Worm (Caenorhabditis elegans): ENCODE data around the gene lgc-4.

Gene lgc-4

DNA sequence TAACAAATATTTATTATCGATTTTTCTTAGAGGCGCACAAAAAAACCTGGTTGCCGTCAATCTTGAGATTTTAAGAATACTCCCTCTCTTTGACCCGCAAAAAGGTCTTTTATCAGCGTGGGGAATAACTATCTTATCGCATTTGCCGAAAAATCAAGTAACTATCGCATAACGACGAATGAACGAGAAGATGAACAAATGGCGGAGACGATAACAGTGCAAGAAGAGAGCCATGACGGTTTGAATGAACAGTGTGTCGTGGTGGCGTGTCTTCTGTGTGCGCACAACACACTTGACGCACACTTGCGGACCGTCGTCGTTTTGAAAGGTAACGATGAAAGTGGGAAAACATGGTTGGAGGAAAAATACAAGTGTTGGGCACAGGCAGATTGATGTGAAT is 29.9 kb upstream of the lgc-4 start:
- TF ChIP-seq sma-9 (GFP tag; optimal IDR thresholded peaks at IDR 0.05) (peak; percentile 62), sma-9 (tag; optimal IDR thresholded peaks at IDR 0.05) (no peak), nhr-25 (tag; optimal IDR thresholded peaks at IDR 0.05) (no peak), crh-2 (tag; optimal IDR thresholded peaks at IDR 0.05) (peak; percentile 46), nhr-6 (tag; optimal IDR thresholded peaks at IDR 0.05) (no peak), sma-3 (GFP tag; optimal IDR thresholded peaks at IDR 0.05) (no peak), nhr-21 (tag; optimal IDR thresholded peaks at IDR 0.05) (no peak), nhr-10 (tag; optimal IDR thresholded peaks at IDR 0.05) (no peak), alr-1 (tag; optimal IDR thresholded peaks at IDR 0.05) (no peak), F13H6.1 (tag; optimal IDR thresholded peaks at IDR 0.05) (no peak), unc-62 (GFP tag; optimal IDR thresholded peaks at IDR 0.05) (no peak), lsy-2 (tag; optimal IDR thresholded peaks at IDR 0.05) (no peak), elt-3 (tag; optimal IDR thresholded peaks at IDR 0.05) (no peak), mab-5 (tag; optimal IDR thresholded peaks at IDR 0.05) (no peak), mbf-1 (tag; optimal IDR thresholded peaks at IDR 0.05) (no peak), mdl-1 (tag; optimal IDR thresholded peaks at IDR 0.05) (no peak), fos-1 (tag; optimal IDR thresholded peaks at IDR 0.05) (peak; percentile 89), nhr-12 (tag; optimal IDR thresholded peaks at IDR 0.05) (no peak), gmeb-1 (tag; optimal IDR thresholded peaks at IDR 0.05) (no peak), aly-2 (tag; optimal IDR thresholded peaks at IDR 0.05) (no peak), egl-27 (tag; optimal IDR thresholded peaks at IDR 0.05) (no peak), Y55F3AM.14 (GFP tag; optimal IDR thresholded peaks at IDR 0.05) (no peak)

DNA sequence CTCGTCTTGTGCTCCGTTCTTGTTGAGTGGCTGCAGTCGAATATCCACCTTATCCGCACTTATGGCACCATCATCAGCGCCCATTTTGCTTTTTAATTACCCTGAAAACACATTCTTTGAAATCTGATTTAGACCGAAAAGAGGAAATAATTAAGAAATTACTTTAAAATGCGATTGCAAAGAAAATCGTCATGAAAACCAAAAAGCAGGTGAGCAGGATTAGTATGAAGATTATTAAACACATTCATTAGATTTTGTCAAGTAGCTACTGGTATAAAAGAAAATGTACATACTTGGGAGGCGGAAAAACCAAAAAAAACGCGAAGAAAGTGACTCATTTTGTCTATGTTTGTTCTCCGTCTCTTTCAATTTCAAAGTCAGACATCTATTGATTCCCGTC is 28.7 kb upstream of the lgc-4 start, which contains the start of gene B0416.5:
Gene B0416.5, minus strand, starts transcription at position 101 of the 400 bp plus-strand sequence.
- TF ChIP-seq nhr-237 (tag; optimal IDR thresholded peaks at IDR 0.05), result no peak
- TF ChIP-seq ztf-11 (tag; optimal IDR thresholded peaks at IDR 0.05), result no peak
- no peak for TF ChIP-seq lsy-2 (tag; optimal IDR thresholded peaks at IDR 0.05)
- TF ChIP-seq lin-13 (GFP tag; optimal IDR thresholded peaks at IDR 0.05), result no peak
- TF ChIP-seq unc-55 (GFP tag; optimal IDR thresholded peaks at IDR 0.05), result peak; percentile 9

DNA sequence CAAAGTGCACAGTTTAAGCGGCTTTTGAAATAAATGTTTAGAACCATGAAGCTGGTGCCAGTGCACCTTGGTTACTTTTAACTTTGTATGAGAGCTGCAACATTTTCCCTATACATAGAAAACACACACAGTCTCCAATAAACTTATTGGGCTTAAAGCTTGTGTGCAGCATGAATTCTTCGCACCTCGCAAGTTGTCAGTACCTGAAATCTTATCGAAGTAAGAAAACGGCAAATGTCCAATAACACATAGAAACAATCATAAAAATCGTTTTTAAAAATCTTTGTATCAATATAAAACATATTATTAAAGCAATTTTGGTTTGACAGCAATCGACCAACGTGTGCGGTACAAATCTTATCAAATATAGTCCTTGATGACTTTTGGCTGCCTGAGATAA is 26.4 kb upstream of the lgc-4 start:
- no peak for TF ChIP-seq zag-1 (tag; optimal IDR thresholded peaks at IDR 0.05)
- no peak for TF ChIP-seq egl-27 (tag; optimal IDR thresholded peaks at IDR 0.05)
- no peak for TF ChIP-seq nhr-129 (tag; optimal IDR thresholded peaks at IDR 0.05)
- no peak for TF ChIP-seq R02D3.7 (tag; optimal IDR thresholded peaks at IDR 0.05)
- TF ChIP-seq F13H6.1 (tag; optimal IDR thresholded peaks at IDR 0.05), result no peak
- TF ChIP-seq nhr-77 (tag; optimal IDR thresholded peaks at IDR 0.05), result no peak
- TF ChIP-seq aly-2 (tag; optimal IDR thresholded peaks at IDR 0.05), result no peak
- TF ChIP-seq mdl-1 (tag; optimal IDR thresholded peaks at IDR 0.05), result no peak
- no peak for TF ChIP-seq ZK546.5 (tag; optimal IDR thresholded peaks at IDR 0.05)
- TF ChIP-seq mbf-1 (tag; optimal IDR thresholded peaks at IDR 0.05), result no peak
- no peak for TF ChIP-seq nhr-6 (tag; optimal IDR thresholded peaks at IDR 0.05)
- TF ChIP-seq nhr-21 (tag; optimal IDR thresholded peaks at IDR 0.05), result no peak
- no peak for TF ChIP-seq nhr-10 (tag; optimal IDR thresholded peaks at IDR 0.05)
- no peak for TF ChIP-seq gmeb-1 (tag; optimal IDR thresholded peaks at IDR 0.05)
- no peak for TF ChIP-seq nhr-12 (tag; optimal IDR thresholded peaks at IDR 0.05)
- no peak for TF ChIP-seq peb-1 (tag; optimal IDR thresholded peaks at IDR 0.05)
- TF ChIP-seq ceh-16 (tag; optimal IDR thresholded peaks at IDR 0.05), result no peak
- TF ChIP-seq C34F6.9 (tag; optimal IDR thresholded peaks at IDR 0.05), result no peak

DNA sequence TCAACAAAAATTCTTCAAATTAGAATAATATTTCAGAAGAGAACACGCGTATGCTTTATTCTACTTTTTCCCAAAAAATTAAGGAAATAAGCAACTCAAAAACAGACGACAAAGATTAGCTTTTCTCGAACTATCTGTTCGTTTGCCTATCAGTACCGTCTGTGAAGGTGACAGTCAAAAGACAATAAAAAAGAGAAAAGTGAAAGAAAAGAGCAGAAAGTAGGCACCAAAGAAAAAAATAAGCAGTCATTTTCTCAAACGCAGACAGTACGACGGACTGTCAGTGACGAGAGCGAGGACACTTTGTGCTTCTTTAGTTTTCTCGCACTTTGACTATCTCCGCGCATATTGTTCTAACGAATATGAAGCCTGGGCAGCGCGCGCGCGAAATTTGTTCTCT is 24.5 kb upstream of the lgc-4 start:
- no peak for TF ChIP-seq sma-3 (GFP tag; optimal IDR thresholded peaks at IDR 0.05)
- TF ChIP-seq unc-39 (tag; optimal IDR thresholded peaks at IDR 0.05), result no peak
- no peak for TF ChIP-seq nhr-11 (tag; optimal IDR thresholded peaks at IDR 0.05)
- no peak for TF ChIP-seq blmp-1 (tag; optimal IDR thresholded peaks at IDR 0.05; ENCODE audit: insufficient read depth)
- no peak for TF ChIP-seq gmeb-1 (tag; optimal IDR thresholded peaks at IDR 0.05)
- no peak for TF ChIP-seq nhr-10 (tag; optimal IDR thresholded peaks at IDR 0.05)
- no peak for TF ChIP-seq dmd-4 (tag; optimal IDR thresholded peaks at IDR 0.05)
- TF ChIP-seq fos-1 (tag; optimal IDR thresholded peaks at IDR 0.05), result peak; percentile 52

Measured in whole organism, L2 larva.